Fruit fly (Drosophila melanogaster) whole organism, embryonic: ENCODE measurements around the gene Tsf2.

Experiments
- Kr ChIP-seq: fragments of 200-800 bp; sonication (Bioruptor generic); optimal IDR thresholded peaks from 2 replicates; lab custom pipeline; 2017; ENCODE audit warnings: missing biosample characterization, mild to moderate bottlenecking, missing genetic modification characterization
- Stat92E ChIP-seq, 3 experiments: fragments of >200 bp in 2 of 3; fragments of 200-800 bp in 1 of 3; sonication (Bioruptor generic) in 1 of 3; optimal IDR thresholded peaks; 2 replicates each; lab custom pipeline; 2017 to 2019; ENCODE audit warnings: missing biosample characterization in 3 of 3, missing genetic modification characterization in 3 of 3, mild to moderate bottlenecking in 1 of 3, moderate library complexity in 1 of 3
- psq ChIP-seq: fragments of 200-800 bp; sonication (Bioruptor generic); optimal IDR thresholded peaks from 2 replicates; lab custom pipeline; 2017; ENCODE audit warnings: missing biosample characterization, missing genetic modification characterization
- salm ChIP-seq: fragments of 200-800 bp; sonication (Bioruptor generic); optimal IDR thresholded peaks from 2 replicates; lab custom pipeline; 2018; ENCODE audit warnings: missing biosample characterization, mild to moderate bottlenecking, missing genetic modification characterization
- stc ChIP-seq: fragments of 200-800 bp; sonication (Bioruptor generic); IDR thresholded peaks from 2 replicates; pipeline ENCODE4 v1.3.6; 2022; ENCODE audit warnings: missing biosample characterization, missing genetic modification characterization

DNA sequence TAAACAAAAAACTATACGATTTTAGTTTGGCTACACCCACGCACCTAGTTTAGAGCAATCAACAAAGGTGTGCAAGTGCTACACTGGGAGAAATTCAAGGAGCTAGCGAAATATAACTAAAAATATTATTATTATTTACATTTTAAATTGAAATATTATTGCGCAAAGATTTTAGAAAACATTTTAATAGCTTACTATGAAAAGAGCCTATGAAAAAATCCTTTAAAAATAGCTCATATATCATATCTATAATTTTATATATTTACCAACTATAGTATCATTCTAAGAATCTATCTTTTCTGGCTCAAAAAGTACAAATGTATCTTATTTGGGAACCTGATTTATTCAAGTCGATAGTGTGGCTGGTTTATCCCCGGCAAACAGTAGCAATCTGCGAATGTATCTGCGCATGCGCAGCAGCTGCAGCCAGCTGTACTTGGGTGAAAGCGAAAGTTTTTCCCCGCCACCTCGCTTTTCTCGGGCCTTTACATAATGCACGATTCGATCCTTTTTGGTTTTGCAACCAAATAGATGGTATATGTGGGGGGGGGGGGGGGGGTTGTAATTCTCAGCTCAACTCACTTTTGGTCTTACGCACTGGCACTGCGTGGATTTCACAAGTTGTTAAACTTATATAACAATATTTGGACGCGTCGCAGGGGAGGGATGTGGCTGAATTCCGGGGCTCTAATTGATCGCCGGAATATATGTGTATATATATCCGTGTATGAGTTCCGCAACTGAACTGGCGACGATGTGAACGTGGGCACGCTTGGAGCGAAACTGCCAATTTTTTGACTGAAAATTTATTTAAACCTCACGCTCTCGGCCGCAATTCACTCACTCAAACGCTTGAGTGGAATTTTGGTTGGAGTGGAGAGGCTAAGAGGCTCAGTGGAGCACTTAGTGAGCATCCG lies 36.8 kb downstream of the Tsf2 start, which contains the start of gene CG10657:
- TF ChIP-seq Kr = no peak
- TF ChIP-seq psq (GFP tag; lab: Kevin White, UChicago) = no peak
- TF ChIP-seq stc (GFP tag; lab: Robert Waterston, UW) = no peak
- no peak for TF ChIP-seq Stat92E (GFP tag; optimal IDR thresholded peaks at IDR 0.05; lab: Kevin White, UChicago)
- no peak for TF ChIP-seq salm (tag; lab: Kevin White, UChicago)
